Worm (Caenorhabditis elegans) whole organism, L4 larva: ENCODE results near the gene Y110A2AL.1.

Source experiments
- R02D3.7 ChIP-seq: fragments of 150-350 bp; sonication (generic microtip); optimal IDR thresholded peaks from 3 replicates; lab custom pipeline; 2014; ENCODE audit warnings: missing biosample characterization, missing genetic modification characterization
- Y75B8A.6 ChIP-seq: fragments of 200-800 bp; sonication (Bioruptor generic); IDR thresholded peaks from 2 replicates; pipeline ENCODE4 v1.3.6; 2022; ENCODE audit warnings: missing genetic modification reagents, missing genetic modification characterization, missing compliant biosample characterization
- fkh-10 ChIP-seq: fragments of 150-350 bp; optimal IDR thresholded peaks from 2 replicates; lab custom pipeline; 2014; ENCODE audit warnings: missing biosample characterization, missing genetic modification reagents, missing genetic modification characterization
- mdl-1 ChIP-seq, 2 experiments: fragments of 150-350 bp in 1 of 2; sonication (generic microtip) in 1 of 2; optimal IDR thresholded peaks; 2 replicates each; lab custom pipeline; 2014 to 2017; ENCODE audit warnings: missing biosample characterization in 2 of 2, missing genetic modification characterization in 2 of 2
- pha-4 ChIP-seq, 2 experiments: fragments of 150-350 bp in 1 of 2; fragments of 200-800 bp in 1 of 2; sonication (Bioruptor generic) in 1 of 2; IDR thresholded peaks in 1 of 2; optimal IDR thresholded peaks in 1 of 2; 2 replicates each; pipeline versions ENCODE4 v1.3.6 to Lab custom; 2014 to 2022; ENCODE audit warnings: missing genetic modification characterization in 2 of 2, missing genetic modification reagents in 2 of 2, missing biosample characterization in 1 of 2, missing compliant biosample characterization in 1 of 2
- skn-1 ChIP-seq: fragments of 150-350 bp; optimal IDR thresholded peaks from 2 replicates; lab custom pipeline; 2014; ENCODE audit warnings: missing biosample characterization, missing genetic modification characterization
- zag-1 ChIP-seq: fragments of 150-350 bp; optimal IDR thresholded peaks from 2 replicates; lab custom pipeline; 2014; ENCODE audit warnings: missing biosample characterization, missing genetic modification characterization

DNA sequence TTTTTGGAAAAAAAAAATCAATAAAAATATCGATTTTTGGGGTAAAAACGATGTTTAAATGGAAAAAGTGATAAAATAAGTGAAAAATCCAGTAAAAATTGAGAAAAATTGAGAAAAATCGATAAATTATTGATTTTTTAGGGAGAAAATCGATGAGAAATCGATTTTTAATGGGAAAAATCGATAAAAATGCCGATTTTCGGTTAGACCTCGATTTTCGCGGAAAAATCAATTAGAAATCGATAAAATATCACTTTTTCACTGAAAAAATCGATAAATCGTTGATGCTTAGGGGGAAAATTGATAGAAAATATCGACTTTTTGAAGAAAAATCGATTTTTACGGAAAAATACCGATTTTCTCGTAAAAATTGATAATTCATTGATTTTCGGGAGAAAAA, 26.3 kb downstream of the Y110A2AL.1 start:
- TF ChIP-seq R02D3.7 (tag; lab: Kevin White, UChicago), result no peak
- TF ChIP-seq Y75B8A.6, result no peak
- no peak for TF ChIP-seq skn-1 (tag; lab: Kevin White, UChicago)
- TF ChIP-seq fkh-10 (GFP tag; lab: Kevin White, UChicago), result no peak
- TF ChIP-seq zag-1, result no peak
- TF ChIP-seq pha-4 (GFP tag; IDR thresholded peaks at IDR 0.05; lab: Robert Waterston, UW), result no peak
- TF ChIP-seq pha-4 (tag; optimal IDR thresholded peaks at IDR 0.05; lab: Kevin White, UChicago), result no peak
- TF ChIP-seq mdl-1 (tag; optimal IDR thresholded peaks at IDR 0.05; lab: Kevin White, UChicago), result no peak
